Worm (Caenorhabditis elegans) whole organism, late embryonic: ENCODE measurements around the gene C44F1.1.

ENCODE experiments used
- ahr-1 ChIP-seq: sonication (generic microtip); optimal IDR thresholded peaks from 2 replicates; lab custom pipeline; 2016; ENCODE audit warnings: missing genetic modification characterization, missing compliant biosample characterization
- ceh-2 ChIP-seq: sonication (generic microtip); optimal IDR thresholded peaks from 2 replicates; lab custom pipeline; 2016; ENCODE audit warnings: missing genotype, missing genetic modification characterization, missing compliant biosample characterization
- ceh-24 ChIP-seq: sonication (generic microtip); optimal IDR thresholded peaks from 2 replicates; lab custom pipeline; 2016; ENCODE audit warnings: mild to moderate bottlenecking, missing genetic modification characterization, missing compliant biosample characterization
- ceh-48 ChIP-seq: sonication (generic microtip); optimal IDR thresholded peaks from 2 replicates; lab custom pipeline; 2016; ENCODE audit warnings: missing genetic modification characterization, inconsistent platforms, missing compliant biosample characterization
- ceh-9 ChIP-seq: sonication (generic microtip); optimal IDR thresholded peaks from 2 replicates; lab custom pipeline; 2016; ENCODE audit warnings: mild to moderate bottlenecking, missing genetic modification characterization, inconsistent platforms, missing compliant biosample characterization
- fkh-10 ChIP-seq: fragments of 150-350 bp; optimal IDR thresholded peaks from 2 replicates; lab custom pipeline; 2014; ENCODE audit warnings: missing biosample characterization, missing genetic modification reagents, missing genetic modification characterization
- hlh-13 ChIP-seq: fragments of 200-800 bp; sonication (Bioruptor generic); optimal IDR thresholded peaks from 2 replicates; lab custom pipeline; 2018; ENCODE audit warnings: mild to moderate bottlenecking, missing genetic modification characterization, missing compliant biosample characterization
- madf-2 ChIP-seq: sonication (generic microtip); optimal IDR thresholded peaks from 2 replicates; lab custom pipeline; 2017; ENCODE audit warnings: missing genetic modification characterization, missing compliant biosample characterization
- pha-4 ChIP-seq: fragments of 150-350 bp; optimal IDR thresholded peaks from 2 replicates; lab custom pipeline; 2018; ENCODE audit warnings: missing biosample characterization, missing genetic modification reagents, missing genetic modification characterization
- rnt-1 ChIP-seq: sonication (generic microtip); optimal IDR thresholded peaks from 2 replicates; lab custom pipeline; 2016; ENCODE audit warnings: missing genetic modification characterization, missing compliant biosample characterization
- sdc-2 ChIP-seq: sonication (generic microtip); optimal IDR thresholded peaks from 2 replicates; lab custom pipeline; 2016; ENCODE audit warnings: missing genotype, missing genetic modification characterization, missing compliant biosample characterization
- unc-55 ChIP-seq: sonication (generic microtip); optimal IDR thresholded peaks from 2 replicates; lab custom pipeline; 2017; ENCODE audit warnings: missing biosample characterization, missing genetic modification reagents, missing genetic modification characterization
- unc-86 ChIP-seq: sonication (generic microtip); optimal IDR thresholded peaks from 2 replicates; lab custom pipeline; 2016; ENCODE audit warnings: missing genetic modification characterization, missing compliant biosample characterization
- zip-5 ChIP-seq: sonication (generic microtip); optimal IDR thresholded peaks from 2 replicates; lab custom pipeline; 2016; ENCODE audit warnings: missing genetic modification characterization, missing compliant biosample characterization

DNA sequence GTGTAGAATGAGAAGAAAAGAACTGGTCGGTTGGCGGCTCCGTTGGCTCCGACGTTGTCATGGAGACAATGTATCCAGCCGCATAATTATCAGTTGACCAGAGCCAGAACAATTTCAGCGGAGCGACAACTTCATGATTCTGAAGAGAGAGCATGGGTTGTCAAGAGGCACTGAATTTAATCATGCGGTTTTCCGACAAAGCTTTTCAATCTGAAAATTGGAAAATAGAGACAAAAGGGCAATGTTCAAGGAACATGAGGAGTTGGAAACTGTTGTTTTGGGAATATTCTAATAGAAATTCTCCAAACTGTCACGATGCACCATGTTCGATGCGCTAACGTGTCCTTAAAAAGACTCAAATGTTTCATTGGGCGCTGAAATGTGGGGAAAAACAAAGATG, 39.1 kb upstream of the C44F1.1 start, which contains the start of gene xbx-5:
- no peak for TF ChIP-seq rnt-1 (tag; lab: Kevin White, UChicago)
- TF ChIP-seq unc-86 = no peak
- TF ChIP-seq pha-4 (tag; lab: Kevin White, UChicago) = no peak
- no peak for TF ChIP-seq ceh-9 (tag; lab: Kevin White, UChicago)
- TF ChIP-seq fkh-10 (GFP tag; lab: Kevin White, UChicago) = no peak
- no peak for TF ChIP-seq zip-5 (tag; lab: Kevin White, UChicago)
- TF ChIP-seq ahr-1 = no peak
- no peak for TF ChIP-seq ceh-48 (tag; lab: Kevin White, UChicago)
- TF ChIP-seq ceh-24 = no peak
- no peak for TF ChIP-seq unc-55 (GFP tag; lab: Kevin White, UChicago)
- TF ChIP-seq ceh-2 (tag; lab: Kevin White, UChicago) = no peak
- no peak for TF ChIP-seq hlh-13 (GFP tag; lab: Kevin White, UChicago)
- no peak for TF ChIP-seq sdc-2 (tag; lab: Kevin White, UChicago)
- no peak for TF ChIP-seq madf-2 (tag; lab: Kevin White, UChicago)
